Worm (Caenorhabditis elegans): ENCODE data around the gene scd-2.

DNA sequence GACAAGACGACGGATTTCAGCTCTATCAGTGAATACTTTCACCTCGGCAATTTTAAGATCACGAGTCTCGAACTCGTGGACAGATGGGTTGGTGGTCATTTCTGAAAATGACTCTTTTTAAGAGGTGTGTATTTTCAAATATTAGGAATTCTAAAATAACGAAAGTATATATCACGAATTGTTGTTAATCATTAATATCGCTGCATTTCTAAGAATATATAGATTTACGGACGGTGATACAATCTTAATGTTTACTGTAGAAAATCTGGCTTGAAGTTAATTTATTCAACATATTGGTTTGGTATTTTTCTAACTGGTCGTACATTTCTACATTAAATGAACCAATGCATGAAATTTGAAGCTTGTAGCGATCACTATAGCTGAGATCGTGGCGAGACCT is 27.8 kb upstream of the scd-2 start, which contains the start of gene ZK1055.7:
- no peak for TF ChIP-seq ceh-30 (tag; optimal IDR thresholded peaks at IDR 0.05)
- TF ChIP-seq gmeb-2 (tag; optimal IDR thresholded peaks at IDR 0.05), result no peak
- no peak for TF ChIP-seq nhr-11 (tag; optimal IDR thresholded peaks at IDR 0.05)
- TF ChIP-seq ttx-3 (tag; optimal IDR thresholded peaks at IDR 0.05), result no peak
- TF ChIP-seq tbx-2 (tag; optimal IDR thresholded peaks at IDR 0.05), result no peak
- TF ChIP-seq unc-42 (tag; optimal IDR thresholded peaks at IDR 0.05), result no peak
- TF ChIP-seq fkh-10 (GFP tag; optimal IDR thresholded peaks at IDR 0.05), result no peak
- TF ChIP-seq C08G9.2 (tag; optimal IDR thresholded peaks at IDR 0.05), result no peak
- TF ChIP-seq pha-4 (tag; optimal IDR thresholded peaks at IDR 0.05), result no peak
- TF ChIP-seq F13H6.1 (tag; optimal IDR thresholded peaks at IDR 0.05), result no peak
- TF ChIP-seq rnt-1 (tag; optimal IDR thresholded peaks at IDR 0.05), result no peak
- TF ChIP-seq dve-1 (tag; optimal IDR thresholded peaks at IDR 0.05), result no peak
- TF ChIP-seq eyg-1 (tag; optimal IDR thresholded peaks at IDR 0.05), result no peak
- TF ChIP-seq ceh-22 (tag; optimal IDR thresholded peaks at IDR 0.05), result no peak
